Worm (Caenorhabditis elegans) whole organism, L3 larva: ENCODE measurements around the gene cdk-5.

Source experiments
- ama-1 ChIP-seq: fragments of 150-350 bp; optimal IDR thresholded peaks from 2 replicates; lab custom pipeline; 2018
- daf-12 ChIP-seq: fragments of 150-350 bp; optimal IDR thresholded peaks from 2 replicates; lab custom pipeline; 2014; ENCODE audit warnings: missing biosample characterization, missing genetic modification reagents, missing genetic modification characterization
- hmg-11 ChIP-seq: sonication (generic microtip); optimal IDR thresholded peaks from 2 replicates; lab custom pipeline; 2016; ENCODE audit warnings: missing genetic modification characterization, missing compliant biosample characterization
- nhr-237 ChIP-seq: fragments of 150-350 bp; optimal IDR thresholded peaks from 2 replicates; lab custom pipeline; 2014; ENCODE audit warnings: missing biosample characterization, missing genetic modification characterization
- nhr-77 ChIP-seq: fragments of 150-350 bp; optimal IDR thresholded peaks from 2 replicates; lab custom pipeline; 2014; ENCODE audit warnings: missing biosample characterization, missing genetic modification characterization
- ztf-4 ChIP-seq: fragments of 150-350 bp; optimal IDR thresholded peaks from 2 replicates; lab custom pipeline; 2014; ENCODE audit warnings: missing biosample characterization, missing genetic modification characterization

- TF ChIP-seq ama-1 (no peak), nhr-237 (tag; lab: Kevin White, UChicago) (no peak), ztf-4 (tag; lab: Kevin White, UChicago) (no peak), nhr-77 (no peak), daf-12 (tag; lab: Kevin White, UChicago) (no peak), hmg-11 (no peak)
Observed at ce11 chrIII:13418975-13419374, 47.2 kb downstream of the cdk-5 start.
